Fruit fly (Drosophila melanogaster): ENCODE measurements around the gene CG4789.

Gene CG4789

DNA sequence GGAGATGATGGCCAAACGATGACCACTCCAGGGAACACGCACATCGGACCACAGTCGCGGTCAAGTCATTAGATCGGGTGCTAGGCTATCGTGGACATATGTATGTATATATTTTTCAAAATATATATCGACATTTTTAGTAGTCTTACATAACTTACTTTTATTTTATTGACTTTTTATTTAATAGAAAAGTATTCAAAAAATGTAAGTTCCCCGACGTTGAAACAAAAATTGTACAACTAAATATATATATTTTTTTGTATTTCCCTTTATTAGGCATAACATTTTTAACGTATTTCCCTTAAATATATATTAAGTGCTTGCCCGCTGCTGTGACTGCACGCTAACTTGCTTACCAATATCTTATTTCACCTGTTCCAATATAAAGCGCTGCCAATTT, 14.4 kb downstream of the CG4789 start (continued):
- no peak for TF ChIP-seq CG2199 (GFP tag; IDR thresholded peaks at IDR 0.05)
- TF ChIP-seq tio (GFP tag; optimal IDR thresholded peaks at IDR 0.05): no peak
- TF ChIP-seq chif (GFP tag; optimal IDR thresholded peaks at IDR 0.05): no peak
- TF ChIP-seq CG9437 (GFP tag; optimal IDR thresholded peaks at IDR 0.05): no peak
- TF ChIP-seq row (GFP tag; IDR thresholded peaks at IDR 0.05): peak; percentile 57
- TF ChIP-seq en (GFP tag; optimal IDR thresholded peaks at IDR 0.05): no peak
- TF ChIP-seq pita (GFP tag; optimal IDR thresholded peaks at IDR 0.05): no peak
- peak; percentile 39; the same call in 1 of the 2 replicates for TF ChIP-seq seq (GFP tag; IDR thresholded peaks at IDR 0.05)
- no peak for TF ChIP-seq bab2 (GFP tag; optimal IDR thresholded peaks at IDR 0.05)
- no peak for TF ChIP-seq Lim3 (GFP tag; IDR thresholded peaks at IDR 0.05)
- TF ChIP-seq CG7928 (GFP tag; optimal IDR thresholded peaks at IDR 0.05): no peak
- TF ChIP-seq MBD-R2 (GFP tag; IDR thresholded peaks at IDR 0.05): no peak
- no peak for TF ChIP-seq cwo (GFP tag; optimal IDR thresholded peaks at IDR 0.05)
- no peak for TF ChIP-seq CG8478 (optimal IDR thresholded peaks at IDR 0.05)
- TF ChIP-seq cas (GFP tag; IDR thresholded peaks at IDR 0.05): no peak
- no peak for TF ChIP-seq Hmr (GFP tag; optimal IDR thresholded peaks at IDR 0.05)
- peak in 1 of 2 experiments; percentile 26 for TF ChIP-seq Eip74EF (GFP tag; optimal IDR thresholded peaks at IDR 0.05)
- TF ChIP-seq slp2 (GFP tag; optimal IDR thresholded peaks at IDR 0.05): no peak
- no peak for TF ChIP-seq CG10209 (GFP tag; optimal IDR thresholded peaks at IDR 0.05)
- TF ChIP-seq Sry-δ (GFP tag; optimal IDR thresholded peaks at IDR 0.05): no peak
- TF ChIP-seq Sox100B (GFP tag; optimal IDR thresholded peaks at IDR 0.05): peak; percentile 59
- TF ChIP-seq so (GFP tag; IDR thresholded peaks at IDR 0.05): no peak
- peak; percentile 11 for TF ChIP-seq CG30403 (GFP tag; optimal IDR thresholded peaks at IDR 0.05)
- no peak for TF ChIP-seq B-H1 (GFP tag; IDR thresholded peaks at IDR 0.05)
- TF ChIP-seq ind (GFP tag; optimal IDR thresholded peaks at IDR 0.05): peak; percentile 23
- TF ChIP-seq CG13424 (tag; optimal IDR thresholded peaks at IDR 0.05): peak; percentile 15
- no peak for TF ChIP-seq hkb (optimal IDR thresholded peaks at IDR 0.05)
- TF ChIP-seq hkb (GFP tag; IDR thresholded peaks at IDR 0.05): 0 out of 2 replicates have a peak, but pooled peaks have one; percentile 36
- TF ChIP-seq CG7556 (GFP tag; optimal IDR thresholded peaks at IDR 0.05): peak; percentile 3
- TF ChIP-seq grn (GFP tag; optimal IDR thresholded peaks at IDR 0.05): no peak
- no peak for TF ChIP-seq CG6683 (GFP tag; optimal IDR thresholded peaks at IDR 0.05)
- no peak for TF ChIP-seq z (GFP tag; IDR thresholded peaks at IDR 0.05)
- no peak for TF ChIP-seq Dp (GFP tag; optimal IDR thresholded peaks at IDR 0.05)
- TF ChIP-seq ranshi (GFP tag; IDR thresholded peaks at IDR 0.05): peak; percentile 28; the same call in 1 of the 2 replicates
- no peak for TF ChIP-seq CG10267 (tag; optimal IDR thresholded peaks at IDR 0.05)
- TF ChIP-seq HLH3B (GFP tag; IDR thresholded peaks at IDR 0.05): 0 out of 2 replicates have a peak, but pooled peaks have one; percentile 28
- TF ChIP-seq ap (GFP tag; IDR thresholded peaks at IDR 0.05): no peak
- no peak for TF ChIP-seq CG14667 (GFP tag; IDR thresholded peaks at IDR 0.05)
- no peak for TF ChIP-seq gt (GFP tag; IDR thresholded peaks at IDR 0.05)
- no peak for TF ChIP-seq CG12071 (GFP tag; optimal IDR thresholded peaks at IDR 0.05)
- TF ChIP-seq aop (GFP tag; IDR thresholded peaks at IDR 0.05): no peak
- no peak for TF ChIP-seq zf30C (GFP tag; optimal IDR thresholded peaks at IDR 0.05)
- TF ChIP-seq CG18764 (GFP tag; optimal IDR thresholded peaks at IDR 0.05): no peak
- no peak for TF ChIP-seq CG1529 (GFP tag; optimal IDR thresholded peaks at IDR 0.05)
- TF ChIP-seq pho (GFP tag; optimal IDR thresholded peaks at IDR 0.05): no peak
- TF ChIP-seq ash1 (GFP tag; optimal IDR thresholded peaks at IDR 0.05): no peak
- 0 out of 2 replicates have a peak, but pooled peaks have one; percentile 48 for TF ChIP-seq vvl (GFP tag; IDR thresholded peaks at IDR 0.05)
- no peak for TF ChIP-seq CG6765 (GFP tag; optimal IDR thresholded peaks at IDR 0.05)
- peak; percentile 57 for TF ChIP-seq sens (GFP tag)
- no peak for TF ChIP-seq CG9932 (GFP tag; IDR thresholded peaks at IDR 0.05)
- TF ChIP-seq sob (GFP tag; IDR thresholded peaks at IDR 0.05): no peak
- no peak for TF ChIP-seq pzg (GFP tag; optimal IDR thresholded peaks at IDR 0.05)
- TF ChIP-seq nom (GFP tag; optimal IDR thresholded peaks at IDR 0.05): no peak

Measured in whole organism, embryonic.